Fruit fly (Drosophila melanogaster): ENCODE results near the gene Sod1.

Gene Sod1

dm6 chr3L:11113198-11114197 is at the start of gene Sod1 (continued):
- TF ChIP-seq schlank (tag; optimal IDR thresholded peaks at IDR 0.05): no peak
- no peak for TF ChIP-seq CG2875 (GFP tag; optimal IDR thresholded peaks at IDR 0.05)
- no peak for TF ChIP-seq ham (GFP tag; IDR thresholded peaks at IDR 0.05)
- TF ChIP-seq tgo (GFP tag; IDR thresholded peaks at IDR 0.05): no peak
- no peak for TF ChIP-seq CG6683 (GFP tag; optimal IDR thresholded peaks at IDR 0.05)
- TF ChIP-seq CG17568 (GFP tag; optimal IDR thresholded peaks at IDR 0.05): no peak
- TF ChIP-seq CG8388 (GFP tag; optimal IDR thresholded peaks at IDR 0.05): no peak
- TF ChIP-seq klu (GFP tag; IDR thresholded peaks at IDR 0.05): no peak
- no peak for TF ChIP-seq Ptx1 (GFP tag; IDR thresholded peaks at IDR 0.05)
- TF ChIP-seq sd (tag; optimal IDR thresholded peaks at IDR 0.05): peak; percentile 24
- TF ChIP-seq dysf (GFP tag; IDR thresholded peaks at IDR 0.05): no peak
- no peak for TF ChIP-seq gcm (GFP tag; optimal IDR thresholded peaks at IDR 0.05)
- no peak for TF ChIP-seq Max (GFP tag; optimal IDR thresholded peaks at IDR 0.05)
- TF ChIP-seq CG7987 (GFP tag; optimal IDR thresholded peaks at IDR 0.05): no peak
- no peak for TF ChIP-seq zfh1 (GFP tag; IDR thresholded peaks at IDR 0.05)
- no peak for TF ChIP-seq CG10147 (GFP tag; optimal IDR thresholded peaks at IDR 0.05)
- peak; percentile 41; the same call in 1 of the 2 replicates for TF ChIP-seq MBD-R2 (GFP tag; IDR thresholded peaks at IDR 0.05)
- TF ChIP-seq CG15479 (GFP tag; optimal IDR thresholded peaks at IDR 0.05): no peak
- no peak for TF ChIP-seq CG3281 (GFP tag; optimal IDR thresholded peaks at IDR 0.05)
- no peak for TF ChIP-seq Bdp1 (GFP tag; optimal IDR thresholded peaks at IDR 0.05)
- TF ChIP-seq CG4820 (GFP tag; optimal IDR thresholded peaks at IDR 0.05): no peak
- no peak for TF ChIP-seq B-H1 (GFP tag; IDR thresholded peaks at IDR 0.05)
- TF ChIP-seq crol (GFP tag; IDR thresholded peaks at IDR 0.05): peak; percentile 93
- TF ChIP-seq CG18011 (GFP tag; optimal IDR thresholded peaks at IDR 0.05): no peak
- no peak for TF ChIP-seq gce (GFP tag; IDR thresholded peaks at IDR 0.05)
- TF ChIP-seq CG6689 (GFP tag; IDR thresholded peaks at IDR 0.05): no peak
- no peak for TF ChIP-seq CG12104 (GFP tag; optimal IDR thresholded peaks at IDR 0.05)
- TF ChIP-seq sens (GFP tag): peak; percentile 69
- TF ChIP-seq slbo (GFP tag; IDR thresholded peaks at IDR 0.05): no peak
- TF ChIP-seq NC2α (GFP tag; optimal IDR thresholded peaks at IDR 0.05): no peak
- no peak for TF ChIP-seq CG10979 (tag; optimal IDR thresholded peaks at IDR 0.05)
- TF ChIP-seq cg (GFP tag; optimal IDR thresholded peaks at IDR 0.05): peak; percentile 30
- no peak for TF ChIP-seq CG3847 (GFP tag; IDR thresholded peaks at IDR 0.05)
- TF ChIP-seq stwl (tag; optimal IDR thresholded peaks at IDR 0.05): peak; percentile 57
- no peak; the same call in 1 of the 2 replicates for TF ChIP-seq CG14441 (GFP tag; IDR thresholded peaks at IDR 0.05)
- peak; percentile 98 for TF ChIP-seq nom (GFP tag; optimal IDR thresholded peaks at IDR 0.05)
- TF ChIP-seq Hr78 (GFP tag; optimal IDR thresholded peaks at IDR 0.05): peak in 1 of 2 experiments; percentile 97
- no peak for TF ChIP-seq ase (GFP tag; IDR thresholded peaks at IDR 0.05)
- no peak for TF ChIP-seq Fer2 (tag; optimal IDR thresholded peaks at IDR 0.05)
- TF ChIP-seq Pdp1 (GFP tag; optimal IDR thresholded peaks at IDR 0.05): peak in 1 of 2 experiments; percentile 77
- TF ChIP-seq pfk (GFP tag; optimal IDR thresholded peaks at IDR 0.05): no peak
- peak; percentile 61 for TF ChIP-seq CG9797 (GFP tag; optimal IDR thresholded peaks at IDR 0.05)
- peak; percentile 9 for TF ChIP-seq Dek (tag; optimal IDR thresholded peaks at IDR 0.05)
- no peak for TF ChIP-seq CG3838 (GFP tag; optimal IDR thresholded peaks at IDR 0.05)
- TF ChIP-seq Adf1 (GFP tag; IDR thresholded peaks at IDR 0.05): no peak
- no peak for TF ChIP-seq lmd (GFP tag; IDR thresholded peaks at IDR 0.05)
- peak; percentile 22; the same call in 1 of the 2 replicates for TF ChIP-seq Xrp1 (GFP tag; IDR thresholded peaks at IDR 0.05)
- peak; percentile 73 for TF ChIP-seq YL-1 (GFP tag; optimal IDR thresholded peaks at IDR 0.05)
- no peak for TF ChIP-seq Lpt (GFP tag; optimal IDR thresholded peaks at IDR 0.05)

All from whole organism, embryonic.